Worm (Caenorhabditis elegans): ENCODE data around the gene hum-8.
A peak's percentile ranks its signal among the peaks of the same experiment; 100 is the strongest.

The hum-8 gene

DNA sequence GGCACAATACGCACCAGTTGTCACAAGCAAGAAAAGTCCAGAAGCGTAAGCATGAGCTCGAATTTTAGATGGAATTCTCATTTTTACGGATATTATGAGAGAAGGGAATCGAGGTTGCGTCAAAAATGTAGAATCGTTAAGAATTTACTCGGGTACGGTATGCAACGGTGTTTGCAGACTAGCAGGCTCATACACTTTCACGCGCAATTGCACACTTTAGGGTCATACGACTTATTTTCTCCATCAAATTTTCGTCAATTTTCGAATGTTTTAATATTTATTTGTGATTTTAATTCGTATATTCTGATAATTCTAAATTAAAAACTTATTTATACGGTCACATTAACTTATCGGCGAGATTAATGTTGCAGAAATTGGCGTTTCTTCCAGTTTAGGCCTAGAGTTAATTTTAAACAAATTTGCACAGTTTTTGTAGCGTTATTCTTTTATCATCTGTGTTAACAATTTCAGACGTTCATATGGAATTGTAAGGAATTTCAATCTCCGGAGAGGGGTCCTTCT lies 46.9 kb downstream of the hum-8 start, which contains the start of the genes T07A9.15 and nog-1 (continued):
- TF ChIP-seq nhr-28 (tag; optimal IDR thresholded peaks at IDR 0.05), result no peak
- TF ChIP-seq ceh-28 (tag; optimal IDR thresholded peaks at IDR 0.05), result peak; percentile 15
- peak; percentile 12 for TF ChIP-seq pqm-1 (tag; optimal IDR thresholded peaks at IDR 0.05)
- no peak for TF ChIP-seq unc-62 (GFP tag; optimal IDR thresholded peaks at IDR 0.05)
- peak; percentile 87 for TF ChIP-seq nfya-1 (tag; optimal IDR thresholded peaks at IDR 0.05; ENCODE audit: insufficient read depth)
- TF ChIP-seq nhr-43 (tag; optimal IDR thresholded peaks at IDR 0.05; ENCODE audit: poor library complexity, severe bottlenecking), result no peak
- peak; percentile 61 for TF ChIP-seq lin-39 (tag; optimal IDR thresholded peaks at IDR 0.05)
- TF ChIP-seq nhr-12 (tag; optimal IDR thresholded peaks at IDR 0.05), result no peak
- TF ChIP-seq skn-1 (tag; optimal IDR thresholded peaks at IDR 0.05), result peak; percentile 25

DNA sequence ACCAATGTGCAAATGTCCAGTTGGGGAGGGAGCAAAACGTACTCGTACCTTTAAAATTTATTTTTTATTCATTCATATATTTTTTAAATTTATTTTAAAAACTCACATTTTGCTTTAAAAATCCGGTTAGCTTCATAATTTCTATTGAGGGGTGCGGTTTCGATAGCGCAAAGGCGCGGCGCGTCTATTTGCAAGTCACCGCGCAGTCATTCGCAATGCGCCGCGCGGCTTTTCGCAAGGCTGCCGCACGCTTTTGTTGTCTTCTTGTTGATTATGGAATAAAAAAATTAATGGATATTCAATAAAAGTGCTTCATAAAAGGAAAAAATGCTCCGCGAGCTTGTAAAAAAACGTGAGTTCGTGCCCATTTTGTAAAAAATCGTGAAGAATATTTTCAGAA lies 50.1 kb downstream of the hum-8 start, which contains the start of the genes ears-2 and uncp-18:
Gene ears-2 (minus strand): TSS at position 190 of the 400 bp plus-strand sequence.
Gene uncp-18 (plus strand): TSS at position 282 of the 400 bp plus-strand sequence.
- TF ChIP-seq egl-27 (tag; optimal IDR thresholded peaks at IDR 0.05), result no peak
- peak; percentile 73 for TF ChIP-seq elt-2 (tag; optimal IDR thresholded peaks at IDR 0.05)
- TF ChIP-seq nfya-1 (tag; optimal IDR thresholded peaks at IDR 0.05; ENCODE audit: insufficient read depth), result peak; percentile 80
- TF ChIP-seq ceh-16 (tag; optimal IDR thresholded peaks at IDR 0.05), result no peak
- TF ChIP-seq nhr-12 (tag; optimal IDR thresholded peaks at IDR 0.05), result no peak
- peak; percentile 34 for TF ChIP-seq elt-1 (tag; optimal IDR thresholded peaks at IDR 0.05)
- no peak for TF ChIP-seq unc-62 (GFP tag; optimal IDR thresholded peaks at IDR 0.05)
- peak; percentile 88 for TF ChIP-seq lin-39 (tag; optimal IDR thresholded peaks at IDR 0.05)
- no peak for TF ChIP-seq ceh-9 (tag; optimal IDR thresholded peaks at IDR 0.05)
- no peak for TF ChIP-seq nhr-11 (tag; optimal IDR thresholded peaks at IDR 0.05)
- no peak for TF ChIP-seq unc-39 (tag; optimal IDR thresholded peaks at IDR 0.05)
- TF ChIP-seq ama-1 (optimal IDR thresholded peaks at IDR 0.05), result peak; percentile 27
- peak; percentile 50 for TF ChIP-seq fkh-10 (GFP tag; optimal IDR thresholded peaks at IDR 0.05)
- TF ChIP-seq R02D3.7 (tag; optimal IDR thresholded peaks at IDR 0.05), result peak; percentile 91
- no peak for TF ChIP-seq aly-2 (tag; optimal IDR thresholded peaks at IDR 0.05)
- TF ChIP-seq mdl-1 (tag; optimal IDR thresholded peaks at IDR 0.05), result no peak
- TF ChIP-seq ceh-28 (tag; optimal IDR thresholded peaks at IDR 0.05), result peak; percentile 86
- TF ChIP-seq lsy-12 (tag; optimal IDR thresholded peaks at IDR 0.05), result peak; percentile 86
- TF ChIP-seq daf-12 (tag; optimal IDR thresholded peaks at IDR 0.05), result no peak
- no peak for TF ChIP-seq fkh-2 (tag; optimal IDR thresholded peaks at IDR 0.05)
- TF ChIP-seq hmg-11 (tag; optimal IDR thresholded peaks at IDR 0.05), result peak; percentile 96
- TF ChIP-seq pqm-1 (tag; optimal IDR thresholded peaks at IDR 0.05), result peak; percentile 4
- peak; percentile 79 for TF ChIP-seq lin-15B (tag; optimal IDR thresholded peaks at IDR 0.05)
- peak; percentile 89 for TF ChIP-seq pha-4 (tag; optimal IDR thresholded peaks at IDR 0.05)
- peak; percentile 48 for TF ChIP-seq zag-1 (tag; optimal IDR thresholded peaks at IDR 0.05)
- peak; percentile 42 for TF ChIP-seq nhr-67 (tag; optimal IDR thresholded peaks at IDR 0.05)
- TF ChIP-seq skn-1 (tag; optimal IDR thresholded peaks at IDR 0.05), result peak; percentile 77
- TF ChIP-seq ceh-82 (tag; optimal IDR thresholded peaks at IDR 0.05), result peak; percentile 88
- TF ChIP-seq nhr-25 (tag; optimal IDR thresholded peaks at IDR 0.05), result peak; percentile 72
- peak; percentile 70 for TF ChIP-seq jun-1 (tag; optimal IDR thresholded peaks at IDR 0.05)
- no peak for TF ChIP-seq ZK546.5 (tag; optimal IDR thresholded peaks at IDR 0.05)
- TF ChIP-seq sea-2 (GFP tag; optimal IDR thresholded peaks at IDR 0.05), result no peak
- no peak for TF ChIP-seq ztf-4 (tag; optimal IDR thresholded peaks at IDR 0.05)
- peak; percentile 97 for TF ChIP-seq nhr-43 (tag; optimal IDR thresholded peaks at IDR 0.05; ENCODE audit: poor library complexity, severe bottlenecking)
- no peak for TF ChIP-seq nhr-28 (tag; optimal IDR thresholded peaks at IDR 0.05)
- TF ChIP-seq nhr-77 (tag; optimal IDR thresholded peaks at IDR 0.05), result peak; percentile 48
- TF ChIP-seq eor-1 (tag; optimal IDR thresholded peaks at IDR 0.05), result no peak
- TF ChIP-seq tbx-2 (tag; optimal IDR thresholded peaks at IDR 0.05), result peak; percentile 83
- peak; percentile 32 for TF ChIP-seq nhr-76 (tag; optimal IDR thresholded peaks at IDR 0.05)
- no peak for TF ChIP-seq nhr-237 (tag; optimal IDR thresholded peaks at IDR 0.05)
- no peak for TF ChIP-seq elt-3 (tag; optimal IDR thresholded peaks at IDR 0.05)
- peak; percentile 92 for TF ChIP-seq nhr-23 (tag; optimal IDR thresholded peaks at IDR 0.05)
- TF ChIP-seq ztf-11 (tag; optimal IDR thresholded peaks at IDR 0.05), result no peak
- peak; percentile 77 for TF ChIP-seq snpc-4 (tag; optimal IDR thresholded peaks at IDR 0.05)
- TF ChIP-seq fos-1 (tag; optimal IDR thresholded peaks at IDR 0.05), result no peak
- no peak for TF ChIP-seq mml-1 (tag; optimal IDR thresholded peaks at IDR 0.05)
- peak; percentile 76 for TF ChIP-seq egl-5 (tag; optimal IDR thresholded peaks at IDR 0.05)
